Fruit fly (Drosophila melanogaster) whole organism, prepupa: ENCODE data around the gene CG31663.

Experiments
- CG10631 ChIP-seq: fragments of 200-800 bp; sonication (Bioruptor generic); optimal IDR thresholded peaks from 2 replicates; lab custom pipeline; 2016; ENCODE audit warnings: missing biosample characterization, missing genetic modification characterization
- CG10669 ChIP-seq: fragments of 200-800 bp; sonication (Bioruptor generic); optimal IDR thresholded peaks from 3 replicates; lab custom pipeline; 2018; ENCODE audit warnings: missing biosample characterization, mild to moderate bottlenecking, missing genetic modification characterization, moderate library complexity
- CG11294 ChIP-seq: fragments of 200-800 bp; sonication (Bioruptor generic); IDR thresholded peaks from 2 replicates; pipeline ENCODE4 v1.3.6; 2022; ENCODE audit warnings: missing biosample characterization, missing genetic modification characterization
- CG11762 ChIP-seq: fragments of 200-800 bp; sonication (Bioruptor generic); optimal IDR thresholded peaks from 3 replicates; lab custom pipeline; 2016; ENCODE audit warnings: missing biosample characterization, missing genetic modification characterization; ENCODE audit not compliant: insufficient read depth
- CG11902 ChIP-seq: fragments of 200-800 bp; sonication (Bioruptor generic); optimal IDR thresholded peaks from 3 replicates; lab custom pipeline; 2016; ENCODE audit warnings: missing biosample characterization, missing genetic modification characterization
- CG15336 ChIP-seq: fragments of 200-800 bp; sonication (Bioruptor generic); IDR thresholded peaks from 2 replicates; pipeline ENCODE4 v1.3.6; 2022; ENCODE audit warnings: missing biosample characterization, missing genetic modification characterization
- CG1621 ChIP-seq: fragments of 200-800 bp; sonication (Bioruptor generic); optimal IDR thresholded peaks from 3 replicates; lab custom pipeline; 2018; ENCODE audit warnings: missing biosample characterization, mild to moderate bottlenecking, missing genetic modification characterization
- CG3032 ChIP-seq: fragments of 200-800 bp; optimal IDR thresholded peaks from 2 replicates; lab custom pipeline; 2019; ENCODE audit warnings: missing biosample characterization, mild to moderate bottlenecking, missing genetic modification characterization, moderate library complexity
- CG31627 ChIP-seq: fragments of 200-800 bp; sonication (Bioruptor generic); optimal IDR thresholded peaks from 3 replicates; lab custom pipeline; 2016; ENCODE audit warnings: missing biosample characterization, missing genetic modification characterization
- CG32006 ChIP-seq: fragments of 200-800 bp; sonication (Bioruptor generic); optimal IDR thresholded peaks from 3 replicates; lab custom pipeline; 2017; ENCODE audit warnings: missing biosample characterization, mild to moderate bottlenecking, missing genetic modification characterization
- CG3919 ChIP-seq: fragments of 200-800 bp; sonication (Bioruptor generic); optimal IDR thresholded peaks from 3 replicates; lab custom pipeline; 2016; ENCODE audit warnings: missing biosample characterization, missing genetic modification characterization
- CG4318 ChIP-seq: fragments of 200-800 bp; sonication (Bioruptor generic); optimal IDR thresholded peaks from 3 replicates; lab custom pipeline; 2017; ENCODE audit warnings: missing biosample characterization, mild to moderate bottlenecking, missing genetic modification characterization
- CG6163 ChIP-seq: fragments of 200-800 bp; sonication (Bioruptor generic); IDR thresholded peaks from 3 replicates; pipeline ENCODE4 v1.3.6; 2022; ENCODE audit warnings: missing biosample characterization, missing genetic modification characterization
- CG6276 ChIP-seq: fragments of 200-800 bp; sonication (Bioruptor generic); optimal IDR thresholded peaks from 2 replicates; lab custom pipeline; 2017; ENCODE audit warnings: missing biosample characterization, mild to moderate bottlenecking, missing genetic modification characterization
- CG6792 ChIP-seq: fragments of 200-800 bp; sonication (Bioruptor generic); optimal IDR thresholded peaks from 3 replicates; lab custom pipeline; 2016; ENCODE audit warnings: missing biosample characterization, missing genetic modification characterization
- CG6808 ChIP-seq: fragments of 200-800 bp; sonication (Bioruptor generic); optimal IDR thresholded peaks from 3 replicates; lab custom pipeline; 2017; ENCODE audit warnings: missing biosample characterization, missing genetic modification characterization, mild to moderate bottlenecking, moderate library complexity, missing genetic modification reagents
- CG7368 ChIP-seq: fragments of 200-800 bp; sonication (Bioruptor generic); optimal IDR thresholded peaks from 3 replicates; lab custom pipeline; 2016; ENCODE audit warnings: missing biosample characterization, missing genetic modification characterization
- CG8119 ChIP-seq: fragments of 200-800 bp; sonication (Bioruptor generic); IDR thresholded peaks from 3 replicates; pipeline ENCODE4 v1.3.6; 2022; ENCODE audit warnings: missing biosample characterization, missing genetic modification characterization
- CG8632 ChIP-seq: fragments of 200-800 bp; sonication (Bioruptor generic); optimal IDR thresholded peaks from 3 replicates; lab custom pipeline; 2016; ENCODE audit warnings: missing biosample characterization, missing genetic modification characterization
- CG9139 ChIP-seq: fragments of 200-800 bp; sonication (Bioruptor generic); optimal IDR thresholded peaks from 3 replicates; lab custom pipeline; 2017; ENCODE audit warnings: missing biosample characterization, mild to moderate bottlenecking, missing genetic modification characterization
- Eip75B ChIP-seq: fragments of 200-800 bp; sonication (Bioruptor generic); optimal IDR thresholded peaks from 3 replicates; lab custom pipeline; 2016; ENCODE audit warnings: missing biosample characterization, missing genetic modification characterization
- Eip78C ChIP-seq: fragments of 200-800 bp; sonication (Bioruptor generic); peaks from one replicate; lab custom pipeline; 2016; ENCODE audit warnings: missing biosample characterization, missing genetic modification characterization
- Gug ChIP-seq: fragments of 200-800 bp; sonication (Bioruptor generic); IDR thresholded peaks from 2 replicates; pipeline ENCODE4 v1.3.6; 2022; ENCODE audit warnings: missing biosample characterization, missing genetic modification characterization
- Hr38 ChIP-seq: sonication (Bioruptor generic); optimal IDR thresholded peaks from 2 replicates; lab custom pipeline; 2016; ENCODE audit warnings: missing biosample characterization, missing genetic modification characterization
- Hr39 ChIP-seq: fragments of 200-800 bp; sonication (Bioruptor generic); optimal IDR thresholded peaks from 2 replicates; lab custom pipeline; 2016; ENCODE audit warnings: missing biosample characterization, missing genetic modification characterization
- Hr4 ChIP-seq: fragments of 200-800 bp; sonication (Bioruptor generic); optimal IDR thresholded peaks from 3 replicates; lab custom pipeline; 2016; ENCODE audit warnings: missing biosample characterization, missing genetic modification characterization
- Lpt ChIP-seq: fragments of 200-800 bp; sonication (Bioruptor generic); optimal IDR thresholded peaks from 3 replicates; lab custom pipeline; 2016; ENCODE audit warnings: missing biosample characterization, missing genetic modification characterization
- Met ChIP-seq: fragments of 200-800 bp; sonication (Bioruptor generic); optimal IDR thresholded peaks from 3 replicates; lab custom pipeline; 2016; ENCODE audit warnings: missing biosample characterization, missing genetic modification characterization
- OdsH ChIP-seq: fragments of 200-800 bp; sonication (Bioruptor generic); optimal IDR thresholded peaks from 3 replicates; lab custom pipeline; 2016; ENCODE audit warnings: missing biosample characterization, missing genetic modification characterization
- Sox102F ChIP-seq: fragments of 200-800 bp; sonication (Bioruptor generic); optimal IDR thresholded peaks from 2 replicates; lab custom pipeline; 2016; ENCODE audit warnings: missing biosample characterization, mild to moderate bottlenecking, missing genetic modification characterization
- Sox14 ChIP-seq: fragments of 200-800 bp; sonication (Bioruptor generic); optimal IDR thresholded peaks from 3 replicates; lab custom pipeline; 2016; ENCODE audit warnings: missing biosample characterization, missing genetic modification characterization
- achi ChIP-seq: fragments of 200-800 bp; sonication (Bioruptor generic); optimal IDR thresholded peaks from 3 replicates; lab custom pipeline; 2016; ENCODE audit warnings: missing biosample characterization, missing genetic modification characterization
- acj6 ChIP-seq: fragments of 200-800 bp; sonication (Bioruptor generic); optimal IDR thresholded peaks from 3 replicates; lab custom pipeline; 2016; ENCODE audit warnings: missing biosample characterization, missing genetic modification characterization
- cyc ChIP-seq: fragments of 200-800 bp; sonication (Bioruptor generic); optimal IDR thresholded peaks from 3 replicates; lab custom pipeline; 2016; ENCODE audit warnings: missing biosample characterization, missing genetic modification characterization
- dac ChIP-seq: fragments of 200-800 bp; sonication (Bioruptor generic); optimal IDR thresholded peaks from 2 replicates; lab custom pipeline; 2017; ENCODE audit warnings: missing biosample characterization, mild to moderate bottlenecking, missing genetic modification characterization
- dsx ChIP-seq: fragments of 200-800 bp; optimal IDR thresholded peaks from 3 replicates; lab custom pipeline; 2019; ENCODE audit warnings: missing biosample characterization, mild to moderate bottlenecking, missing genetic modification characterization, moderate library complexity; ENCODE audit not compliant: poor library complexity, severe bottlenecking
- eg ChIP-seq: fragments of 200-800 bp; sonication (Bioruptor generic); IDR thresholded peaks from 3 replicates; pipeline ENCODE4 v1.3.6; 2022; ENCODE audit warnings: missing biosample characterization, missing genetic modification characterization
- esn ChIP-seq: fragments of 200-800 bp; sonication (Bioruptor generic); optimal IDR thresholded peaks from 2 replicates; lab custom pipeline; 2016; ENCODE audit warnings: missing biosample characterization, mild to moderate bottlenecking, missing genetic modification characterization, moderate library complexity
- fd59A ChIP-seq: fragments of 200-800 bp; sonication (Bioruptor generic); optimal IDR thresholded peaks from 2 replicates; lab custom pipeline; 2017; ENCODE audit warnings: missing biosample characterization, mild to moderate bottlenecking, missing genetic modification characterization, missing genetic modification reagents
- fd85E ChIP-seq: fragments of 200-800 bp; sonication (Bioruptor generic); optimal IDR thresholded peaks from 3 replicates; lab custom pipeline; 2016; ENCODE audit warnings: missing biosample characterization, missing genetic modification characterization
- fkh ChIP-seq: fragments of 200-800 bp; sonication (Bioruptor generic); optimal IDR thresholded peaks from 3 replicates; lab custom pipeline; 2017; ENCODE audit warnings: missing biosample characterization, mild to moderate bottlenecking, missing genetic modification characterization, moderate library complexity
- lz ChIP-seq: fragments of 200-800 bp; sonication (Bioruptor generic); optimal IDR thresholded peaks from 3 replicates; lab custom pipeline; 2016; ENCODE audit warnings: missing biosample characterization, missing genetic modification characterization
- net ChIP-seq: fragments of 200-800 bp; sonication (Bioruptor generic); optimal IDR thresholded peaks from 3 replicates; lab custom pipeline; 2016; ENCODE audit warnings: missing biosample characterization, missing genetic modification characterization
- pdm3 ChIP-seq: fragments of 200-800 bp; sonication (Bioruptor generic); optimal IDR thresholded peaks from 3 replicates; lab custom pipeline; 2016; ENCODE audit warnings: missing biosample characterization, missing genetic modification characterization
- salr ChIP-seq, 2 experiments: fragments of 200-800 bp; sonication (Bioruptor generic); optimal IDR thresholded peaks; 3 replicates each; lab custom pipeline; 2016 to 2018; ENCODE audit warnings: missing biosample characterization in 2 of 2, missing genetic modification characterization in 2 of 2, mild to moderate bottlenecking in 1 of 2
- svp ChIP-seq: fragments of 200-800 bp; sonication (Bioruptor generic); peaks from one replicate; lab custom pipeline; 2016; ENCODE audit warnings: missing biosample characterization, missing genetic modification characterization

Gene CG31663

dm6 chr2L:1916461-1916860, 35.2 kb upstream of the CG31663 start:
- TF ChIP-seq Hr39 (GFP tag; lab: Kevin White, UChicago) (no peak), salr (GFP tag; optimal IDR thresholded peaks at IDR 0.05; lab: Kevin White, UChicago) (no peak), cyc (GFP tag; lab: Kevin White, UChicago) (no peak), CG11294 (GFP tag; lab: Robert Waterston, UW) (peak; percentile 80), dac (GFP tag; lab: Kevin White, UChicago) (peak; percentile 47), eg (GFP tag; lab: Robert Waterston, UW) (peak; percentile 94), achi (GFP tag; lab: Kevin White, UChicago) (peak; percentile 40), CG31627 (GFP tag; lab: Kevin White, UChicago) (peak; percentile 7), esn (GFP tag; lab: Kevin White, UChicago) (peak; percentile 25), CG10669 (GFP tag; lab: Kevin White, UChicago) (no peak), Hr38 (GFP tag; lab: Kevin White, UChicago) (peak; percentile 56), net (GFP tag; lab: Kevin White, UChicago) (peak; percentile 56), Lpt (GFP tag; lab: Kevin White, UChicago) (peak; percentile 34), CG1621 (tag; lab: Kevin White, UChicago) (no peak), CG11762 (GFP tag; lab: Kevin White, UChicago) (peak; percentile 11), CG6163 (GFP tag; lab: Robert Waterston, UW) (peak; percentile 58; the same call in 2 of the 3 replicates), lz (GFP tag; lab: Kevin White, UChicago) (peak; percentile 14), CG6276 (GFP tag; lab: Kevin White, UChicago) (peak; percentile 66), fd59A (no peak), acj6 (GFP tag; lab: Kevin White, UChicago) (peak; percentile 7), Eip78C (GFP tag; lab: Kevin White, UChicago) (peak; percentile 71), Gug (peak; percentile 74), CG32006 (GFP tag; lab: Kevin White, UChicago) (peak; percentile 73), Sox102F (peak; percentile 6), CG15336 (GFP tag; lab: Robert Waterston, UW) (peak; percentile 88), CG4318 (GFP tag; lab: Kevin White, UChicago) (peak; percentile 56), CG10631 (GFP tag; lab: Kevin White, UChicago) (no peak), OdsH (GFP tag; lab: Kevin White, UChicago) (peak; percentile 71), CG8119 (GFP tag; lab: Robert Waterston, UW) (peak; percentile 82), CG3919 (GFP tag; lab: Kevin White, UChicago) (peak; percentile 11), Hr4 (GFP tag; lab: Kevin White, UChicago) (peak; percentile 75), Met (GFP tag; lab: Kevin White, UChicago) (no peak), Eip75B (no peak), pdm3 (peak; percentile 30), svp (GFP tag; lab: Kevin White, UChicago) (peak; percentile 58)

dm6 chr2L:1913047-1913760, 31.9 kb upstream of the CG31663 start:
- TF ChIP-seq CG10631 (GFP tag; lab: Kevin White, UChicago) (no peak), net (GFP tag; lab: Kevin White, UChicago) (peak; percentile 1), CG6163 (GFP tag; lab: Robert Waterston, UW) (no peak), fkh (GFP tag; lab: Kevin White, UChicago) (peak; percentile 49), CG8632 (GFP tag; lab: Kevin White, UChicago) (no peak), svp (GFP tag; lab: Kevin White, UChicago) (peak; percentile 48), CG6276 (GFP tag; lab: Kevin White, UChicago) (no peak), salr (GFP tag; optimal IDR thresholded peaks at IDR 0.05; lab: Kevin White, UChicago) (no peak), CG3032 (no peak), CG9139 (GFP tag; lab: Kevin White, UChicago) (no peak), CG32006 (GFP tag; lab: Kevin White, UChicago) (no peak), CG8119 (GFP tag; lab: Robert Waterston, UW) (no peak), Eip75B (no peak), CG6808 (GFP tag; lab: Kevin White, UChicago) (no peak), Sox14 (no peak), CG11762 (GFP tag; lab: Kevin White, UChicago) (no peak), CG11902 (GFP tag; lab: Kevin White, UChicago) (no peak), CG15336 (GFP tag; lab: Robert Waterston, UW) (0 out of 2 replicates have a peak, but pooled peaks have one; percentile 19), CG11294 (GFP tag; lab: Robert Waterston, UW) (no peak), pdm3 (no peak), CG6792 (GFP tag; lab: Kevin White, UChicago) (no peak), Lpt (GFP tag; lab: Kevin White, UChicago) (no peak), dsx (GFP tag; lab: Kevin White, UChicago) (no peak), CG7368 (GFP tag; lab: Kevin White, UChicago) (no peak), fd85E (no peak), CG1621 (tag; lab: Kevin White, UChicago) (no peak), CG3919 (GFP tag; lab: Kevin White, UChicago) (no peak), cyc (GFP tag; lab: Kevin White, UChicago) (no peak)
